Fruit fly (Drosophila melanogaster): ENCODE measurements around the gene HLH3B.

The HLH3B gene

dm6 chrX:2720122-2720521 is 38.6 kb upstream of the HLH3B start, which contains the start of gene CG2701 (continued):
- TF ChIP-seq CG9727 (GFP tag; optimal IDR thresholded peaks at IDR 0.05) (no peak), CG9932 (GFP tag; IDR thresholded peaks at IDR 0.05) (peak; percentile 58; the same call in 1 of the 2 replicates), CHES-1-like (GFP tag; optimal IDR thresholded peaks at IDR 0.05) (peak; percentile 33), CG12155 (GFP tag; optimal IDR thresholded peaks at IDR 0.05) (no peak), Atf3 (GFP tag; optimal IDR thresholded peaks at IDR 0.05) (no peak), Chrac-16 (GFP tag; optimal IDR thresholded peaks at IDR 0.05) (no peak), tgo (GFP tag; IDR thresholded peaks at IDR 0.05) (no peak), Hsf (GFP tag; optimal IDR thresholded peaks at IDR 0.05) (peak; percentile 22), lilli (GFP tag; optimal IDR thresholded peaks at IDR 0.05) (peak; percentile 30), H15 (GFP tag; IDR thresholded peaks at IDR 0.05) (no peak), Nf-YB (GFP tag; optimal IDR thresholded peaks at IDR 0.05) (no peak), CG7745 (tag; optimal IDR thresholded peaks at IDR 0.05) (no peak), repo (GFP tag; optimal IDR thresholded peaks at IDR 0.05) (no peak), CG42726 (GFP tag; IDR thresholded peaks at IDR 0.05; ENCODE audit: partially characterized antibody) (peak; percentile 69), zen2 (GFP tag; IDR thresholded peaks at IDR 0.05; ENCODE audit: partially characterized antibody) (peak; percentile 49; the same call in 1 of the 3 replicates), CG17186 (GFP tag; optimal IDR thresholded peaks at IDR 0.05) (peak; percentile 81), Hr78 (GFP tag; optimal IDR thresholded peaks at IDR 0.05) (no peak), Dbx (GFP tag; IDR thresholded peaks at IDR 0.05) (0 out of 3 replicates have a peak, but pooled peaks have one; percentile 36), toy (GFP tag; IDR thresholded peaks at IDR 0.05) (no peak), MESR4 (GFP tag; optimal IDR thresholded peaks at IDR 0.05) (peak; percentile 87), Hr3 (GFP tag; optimal IDR thresholded peaks at IDR 0.05) (no peak), disco-r (GFP tag; optimal IDR thresholded peaks at IDR 0.05) (no peak), ken (GFP tag; IDR thresholded peaks at IDR 0.05) (no peak), row (GFP tag; IDR thresholded peaks at IDR 0.05) (peak; percentile 65), so (GFP tag; IDR thresholded peaks at IDR 0.05) (no peak), ci (GFP tag; IDR thresholded peaks at IDR 0.05) (0 out of 3 replicates have a peak, but pooled peaks have one; percentile 17), Ada2b (GFP tag; IDR thresholded peaks at IDR 0.05) (no peak), CG8944 (GFP tag; optimal IDR thresholded peaks at IDR 0.05) (peak; percentile 24), crol (GFP tag; IDR thresholded peaks at IDR 0.05) (no peak), nmo (GFP tag; optimal IDR thresholded peaks at IDR 0.05) (peak; percentile 13), tap (tag; optimal IDR thresholded peaks at IDR 0.05) (no peak), Dek (tag; optimal IDR thresholded peaks at IDR 0.05) (no peak), kah (GFP tag; optimal IDR thresholded peaks at IDR 0.05) (no peak), cg (GFP tag; optimal IDR thresholded peaks at IDR 0.05) (no peak), dimm (GFP tag; IDR thresholded peaks at IDR 0.05) (no peak), Dip3 (GFP tag; optimal IDR thresholded peaks at IDR 0.05) (peak; percentile 24), Ptx1 (GFP tag; IDR thresholded peaks at IDR 0.05) (no peak), dysf (GFP tag; IDR thresholded peaks at IDR 0.05) (no peak), fu2 (GFP tag; optimal IDR thresholded peaks at IDR 0.05) (peak; percentile 26), Dll (GFP tag; IDR thresholded peaks at IDR 0.05; ENCODE audit: partially characterized antibody) (peak; percentile 71), GATAe (GFP tag; conservative IDR thresholded peaks at IDR 0.05) (no peak), maf-S (GFP tag; optimal IDR thresholded peaks at IDR 0.05) (peak; percentile 32), Neu2 (GFP tag; optimal IDR thresholded peaks at IDR 0.05; ENCODE audit: borderline replicate concordance) (peak; percentile 78), CG12071 (GFP tag; optimal IDR thresholded peaks at IDR 0.05) (no peak), CG6813 (GFP tag; optimal IDR thresholded peaks at IDR 0.05) (no peak), CoRest (tag; optimal IDR thresholded peaks at IDR 0.05) (peak; percentile 27), Doc2 (GFP tag; IDR thresholded peaks at IDR 0.05) (no peak), knrl (GFP tag; IDR thresholded peaks at IDR 0.05; ENCODE audit: partially characterized antibody) (peak; percentile 66), pum (GFP tag; optimal IDR thresholded peaks at IDR 0.05) (no peak), btn (GFP tag; optimal IDR thresholded peaks at IDR 0.05) (no peak), h (optimal IDR thresholded peaks at IDR 0.05) (no peak), CG11398 (GFP tag; optimal IDR thresholded peaks at IDR 0.05) (no peak)
